Fruit fly (Drosophila melanogaster) whole organism, embryonic: ENCODE measurements around the gene CG9733.

ENCODE experiments used
- ATbp ChIP-seq: fragments of 200-800 bp; sonication (Bioruptor generic); optimal IDR thresholded peaks from 2 replicates; lab custom pipeline; 2017; ENCODE audit warnings: missing biosample characterization, mild to moderate bottlenecking, missing genetic modification characterization, missing genetic modification reagents
- BEAF-32 ChIP-seq: fragments of 200-800 bp; sonication (Bioruptor generic); optimal IDR thresholded peaks from 3 replicates; lab custom pipeline; 2017; ENCODE audit warnings: missing biosample characterization, missing genetic modification characterization, mild to moderate bottlenecking, moderate library complexity, missing genetic modification reagents
- Bgb ChIP-seq: fragments of 200-800 bp; sonication (Bioruptor generic); IDR thresholded peaks from 2 replicates; pipeline ENCODE4 v1.3.6; 2022; ENCODE audit warnings: missing biosample characterization, missing genetic modification characterization; ENCODE audit not compliant: partially characterized antibody
- CG10654 ChIP-seq: fragments of 200-800 bp; sonication (Bioruptor generic); optimal IDR thresholded peaks from 2 replicates; lab custom pipeline; 2016; ENCODE audit warnings: missing biosample characterization, missing genetic modification characterization
- CG11085 ChIP-seq: fragments of 200-800 bp; sonication (Bioruptor generic); IDR thresholded peaks from 2 replicates; pipeline ENCODE4 v1.3.6; 2022; ENCODE audit warnings: missing biosample characterization, missing genetic modification characterization
- CG11247 ChIP-seq: fragments of 200-800 bp; sonication (Bioruptor generic); IDR thresholded peaks from 2 replicates; pipeline ENCODE4 v1.3.6; 2022; ENCODE audit warnings: missing biosample characterization, missing genetic modification characterization
- CG11723 ChIP-seq: fragments of 200-800 bp; sonication (Bioruptor generic); optimal IDR thresholded peaks from 2 replicates; lab custom pipeline; 2017; ENCODE audit warnings: missing biosample characterization, mild to moderate bottlenecking, missing genetic modification characterization
- CG12071 ChIP-seq: fragments of 200-800 bp; sonication (Bioruptor generic); optimal IDR thresholded peaks from 3 replicates; lab custom pipeline; 2018; ENCODE audit warnings: missing biosample characterization, mild to moderate bottlenecking, missing genetic modification characterization
- CG12236 ChIP-seq: fragments of 200-800 bp; sonication (Bioruptor generic); optimal IDR thresholded peaks from 2 replicates; lab custom pipeline; 2016; ENCODE audit warnings: missing biosample characterization, missing genetic modification characterization
- CG12299 ChIP-seq: fragments of 200-800 bp; sonication (Bioruptor generic); optimal IDR thresholded peaks from 2 replicates; lab custom pipeline; 2018; ENCODE audit warnings: missing biosample characterization, mild to moderate bottlenecking, missing genetic modification characterization
- CG15601 ChIP-seq: fragments of 200-800 bp; sonication (Bioruptor generic); optimal IDR thresholded peaks from 3 replicates; lab custom pipeline; 2019; ENCODE audit warnings: missing biosample characterization, mild to moderate bottlenecking, missing genetic modification characterization, moderate library complexity
- CG17385 ChIP-seq: fragments of 200-800 bp; sonication (Bioruptor generic); optimal IDR thresholded peaks from 3 replicates; lab custom pipeline; 2018; ENCODE audit warnings: missing biosample characterization, mild to moderate bottlenecking, missing genetic modification characterization
- CG18764 ChIP-seq: fragments of 200-800 bp; sonication (Bioruptor generic); optimal IDR thresholded peaks from 3 replicates; lab custom pipeline; 2016; ENCODE audit warnings: missing biosample characterization, missing genetic modification characterization
- CG4360 ChIP-seq: fragments of 200-800 bp; sonication (Bioruptor generic); IDR thresholded peaks from 2 replicates; pipeline ENCODE4 v1.3.6; 2022; ENCODE audit warnings: missing biosample characterization, missing genetic modification characterization
- CG8924 ChIP-seq: fragments of 200-800 bp; optimal IDR thresholded peaks from 3 replicates; lab custom pipeline; 2019; ENCODE audit warnings: missing biosample characterization, mild to moderate bottlenecking, missing genetic modification characterization, moderate library complexity
- Dad ChIP-seq: fragments of 200-800 bp; sonication (Bioruptor generic); optimal IDR thresholded peaks from 3 replicates; lab custom pipeline; 2016; ENCODE audit warnings: missing biosample characterization, missing genetic modification characterization
- Dbx ChIP-seq: fragments of 200-800 bp; sonication (Bioruptor generic); IDR thresholded peaks from 3 replicates; pipeline ENCODE4 v1.3.6; 2022; ENCODE audit warnings: missing biosample characterization, missing genetic modification characterization
- Deaf1 ChIP-seq: fragments of 200-800 bp; optimal IDR thresholded peaks from 3 replicates; lab custom pipeline; 2019; ENCODE audit warnings: missing biosample characterization, mild to moderate bottlenecking, missing genetic modification characterization, moderate library complexity
- Dek ChIP-seq: fragments of 200-800 bp; sonication (Bioruptor generic); optimal IDR thresholded peaks from 3 replicates; lab custom pipeline; 2019; ENCODE audit warnings: missing biosample characterization, mild to moderate bottlenecking, missing genetic modification characterization, moderate library complexity
- Gsc ChIP-seq: fragments of 200-800 bp; sonication (Bioruptor generic); IDR thresholded peaks from 2 replicates; pipeline ENCODE4 v1.3.6; 2022; ENCODE audit warnings: missing biosample characterization, missing genetic modification characterization
- Gug ChIP-seq: fragments of 200-800 bp; sonication (Bioruptor generic); IDR thresholded peaks from 4 replicates; pipeline ENCODE4 v1.3.6; 2022; ENCODE audit warnings: missing biosample characterization, missing genetic modification characterization
- Hmr ChIP-seq: fragments of 200-800 bp; sonication (Bioruptor generic); optimal IDR thresholded peaks from 3 replicates; lab custom pipeline; 2017; ENCODE audit warnings: mild to moderate bottlenecking, missing biosample characterization, missing genetic modification reagents, missing genetic modification characterization
- Jarid2 ChIP-seq: fragments of 200-800 bp; sonication (Bioruptor generic); optimal IDR thresholded peaks from 3 replicates; lab custom pipeline; 2017; ENCODE audit warnings: mild to moderate bottlenecking, missing biosample characterization, missing genetic modification reagents, missing genetic modification characterization
- NC2α ChIP-seq: fragments of 200-800 bp; sonication (Bioruptor generic); optimal IDR thresholded peaks from 2 replicates; lab custom pipeline; 2016; ENCODE audit warnings: missing biosample characterization, missing genetic modification characterization
- Nf-YC ChIP-seq: fragments of 200-800 bp; optimal IDR thresholded peaks from 3 replicates; lab custom pipeline; 2019; ENCODE audit warnings: missing biosample characterization, mild to moderate bottlenecking, missing genetic modification characterization, moderate library complexity
- Ptx1 ChIP-seq: fragments of 200-800 bp; sonication (Bioruptor generic); IDR thresholded peaks from 2 replicates; pipeline ENCODE4 v1.3.6; 2022; ENCODE audit warnings: missing biosample characterization, missing genetic modification characterization
- Six4 ChIP-seq: fragments of 200-800 bp; sonication (Bioruptor generic); optimal IDR thresholded peaks from 2 replicates; lab custom pipeline; 2016; ENCODE audit warnings: missing biosample characterization, missing genetic modification characterization
- Vsx1 ChIP-seq: fragments of 200-800 bp; sonication (Bioruptor generic); optimal IDR thresholded peaks from 2 replicates; lab custom pipeline; 2017; ENCODE audit warnings: missing biosample characterization, mild to moderate bottlenecking, missing genetic modification characterization, missing genetic modification reagents
- caup ChIP-seq: fragments of 200-800 bp; sonication (Bioruptor generic); optimal IDR thresholded peaks from 3 replicates; lab custom pipeline; 2017; ENCODE audit warnings: missing biosample characterization, mild to moderate bottlenecking, missing genetic modification characterization, moderate library complexity; ENCODE audit not compliant: severe bottlenecking
- corto ChIP-seq: fragments of 200-800 bp; sonication (Bioruptor generic); optimal IDR thresholded peaks from 2 replicates; lab custom pipeline; 2016; ENCODE audit warnings: missing biosample characterization, mild to moderate bottlenecking, missing genetic modification characterization, moderate library complexity
- da ChIP-seq: fragments of 200-800 bp; sonication (Bioruptor generic); optimal IDR thresholded peaks from 2 replicates; lab custom pipeline; 2016; ENCODE audit warnings: missing biosample characterization, missing genetic modification characterization
- dpn ChIP-seq, 2 experiments: fragments of 200-800 bp; sonication (Bioruptor generic); optimal IDR thresholded peaks; 3 replicates each; lab custom pipeline; 2016; ENCODE audit warnings: missing biosample characterization in 2 of 2, missing genetic modification characterization in 2 of 2
- ewg ChIP-seq: fragments of 200-800 bp; sonication (Bioruptor generic); optimal IDR thresholded peaks from 3 replicates; lab custom pipeline; 2017; ENCODE audit warnings: mild to moderate bottlenecking, missing biosample characterization, missing genetic modification reagents, missing genetic modification characterization
- fd96Cb ChIP-seq: fragments of 200-800 bp; sonication (Bioruptor generic); optimal IDR thresholded peaks from 2 replicates; lab custom pipeline; 2018; ENCODE audit warnings: missing biosample characterization, mild to moderate bottlenecking, missing genetic modification characterization, moderate library complexity
- fu2 ChIP-seq: fragments of 200-800 bp; sonication (Bioruptor generic); optimal IDR thresholded peaks from 2 replicates; lab custom pipeline; 2016; ENCODE audit warnings: missing biosample characterization, missing genetic modification characterization
- gce ChIP-seq: fragments of 200-800 bp; sonication (Bioruptor generic); IDR thresholded peaks from 3 replicates; pipeline ENCODE4 v1.3.6; 2022; ENCODE audit warnings: missing biosample characterization, missing genetic modification characterization
- her ChIP-seq: fragments of 200-800 bp; sonication (Bioruptor generic); optimal IDR thresholded peaks from 2 replicates; lab custom pipeline; 2016; ENCODE audit warnings: missing biosample characterization, missing genetic modification characterization
- ind ChIP-seq: fragments of 200-800 bp; sonication (Bioruptor generic); optimal IDR thresholded peaks from 3 replicates; lab custom pipeline; 2016; ENCODE audit warnings: missing biosample characterization, missing genetic modification characterization
- insv ChIP-seq, 2 experiments: fragments of 200-800 bp; sonication (Bioruptor generic); optimal IDR thresholded peaks; 3 replicates each; lab custom pipeline; 2016 to 2018; ENCODE audit warnings: missing biosample characterization in 2 of 2, missing genetic modification characterization in 2 of 2
- jigr1 ChIP-seq: fragments of 200-800 bp; sonication (Bioruptor generic); IDR thresholded peaks from 3 replicates; pipeline ENCODE4 v1.3.6; 2022; ENCODE audit warnings: missing biosample characterization, missing genetic modification characterization
- kay ChIP-seq: fragments of 200-800 bp; sonication (Bioruptor generic); optimal IDR thresholded peaks from 2 replicates; lab custom pipeline; 2016; ENCODE audit warnings: missing biosample characterization, missing genetic modification characterization
- lab ChIP-seq: fragments of 200-800 bp; sonication (Bioruptor generic); optimal IDR thresholded peaks from 3 replicates; lab custom pipeline; 2017; ENCODE audit warnings: missing biosample characterization, missing genetic modification characterization, mild to moderate bottlenecking, moderate library complexity, missing genetic modification reagents
- lola ChIP-seq, 3 experiments: fragments of >200 bp in 2 of 3; fragments of 200-800 bp in 1 of 3; sonication (Bioruptor generic) in 1 of 3; optimal IDR thresholded peaks; 2 replicates each; lab custom pipeline; 2017 to 2019; ENCODE audit warnings: missing biosample characterization in 3 of 3, missing genetic modification characterization in 3 of 3, mild to moderate bottlenecking in 1 of 3, moderate library complexity in 1 of 3
- maf-S ChIP-seq: fragments of 200-800 bp; sonication (Bioruptor generic); optimal IDR thresholded peaks from 2 replicates; lab custom pipeline; 2016; ENCODE audit warnings: missing biosample characterization, missing genetic modification characterization
- org-1 ChIP-seq: fragments of 200-800 bp; sonication (Bioruptor generic); optimal IDR thresholded peaks from 2 replicates; lab custom pipeline; 2017; ENCODE audit warnings: missing biosample characterization, missing genetic modification characterization
- pb ChIP-seq: fragments of 200-800 bp; sonication (Bioruptor generic); optimal IDR thresholded peaks from 3 replicates; lab custom pipeline; 2016; ENCODE audit warnings: missing biosample characterization, missing genetic modification characterization
- pfk ChIP-seq: fragments of 200-800 bp; sonication (Bioruptor generic); optimal IDR thresholded peaks from 2 replicates; lab custom pipeline; 2018; ENCODE audit warnings: missing biosample characterization, mild to moderate bottlenecking, missing genetic modification characterization, moderate library complexity
- repo ChIP-seq: fragments of 200-800 bp; sonication (Bioruptor generic); optimal IDR thresholded peaks from 2 replicates; lab custom pipeline; 2016; ENCODE audit warnings: missing biosample characterization, missing genetic modification characterization
- salm ChIP-seq: fragments of 200-800 bp; sonication (Bioruptor generic); optimal IDR thresholded peaks from 2 replicates; lab custom pipeline; 2018; ENCODE audit warnings: missing biosample characterization, mild to moderate bottlenecking, missing genetic modification characterization
- tll ChIP-seq, 2 experiments: fragments of 200-800 bp in 1 of 2; fragments of >200 bp in 1 of 2; sonication (Bioruptor generic) in 1 of 2; optimal IDR thresholded peaks; 2 replicates each; lab custom pipeline; 2017 to 2019; ENCODE audit warnings: missing biosample characterization in 2 of 2, missing genetic modification characterization in 2 of 2, mild to moderate bottlenecking in 1 of 2, moderate library complexity in 1 of 2

The CG9733 gene

DNA sequence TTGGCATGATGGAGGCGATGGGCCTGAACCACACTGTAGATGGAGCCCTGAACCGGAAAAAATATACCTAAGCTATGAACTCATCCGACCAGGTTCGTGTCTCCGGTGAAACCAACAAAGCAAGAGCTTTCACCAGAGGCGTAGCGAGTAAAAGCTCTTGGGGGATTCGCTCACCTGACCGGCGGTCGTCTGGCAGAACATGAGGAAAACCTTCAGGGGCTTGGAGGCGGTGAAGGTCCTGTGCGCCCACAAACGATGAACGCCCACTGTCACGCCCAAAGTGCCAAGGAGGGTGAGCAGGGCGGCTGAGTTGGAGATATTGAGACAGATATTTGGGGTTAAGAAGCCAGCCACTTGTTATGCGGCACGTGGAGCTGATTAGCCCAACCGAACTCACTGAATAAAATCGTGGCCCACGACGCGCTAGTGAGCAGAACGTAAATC lies 50.9 kb downstream of the CG9733 start (continued):
- TF ChIP-seq lola (GFP tag; optimal IDR thresholded peaks at IDR 0.05; lab: Kevin White, UChicago) = no peak
- peak; percentile 71; the same call in 2 of the 3 replicates for TF ChIP-seq Dbx
- TF ChIP-seq kay (GFP tag; lab: Kevin White, UChicago) = no peak
- no peak for TF ChIP-seq fd96Cb
- no peak for TF ChIP-seq jigr1 (GFP tag; lab: Robert Waterston, UW)
- TF ChIP-seq fu2 = peak; percentile 47
- TF ChIP-seq CG11723 (GFP tag; lab: Kevin White, UChicago) = no peak
- TF ChIP-seq pfk = no peak
- peak; percentile 54; the same call in 1 of the 2 replicates for TF ChIP-seq CG11247
- TF ChIP-seq pb (GFP tag; lab: Kevin White, UChicago) = no peak
- TF ChIP-seq Gug = peak; percentile 59; the same call in 2 of the 4 replicates
- no peak for TF ChIP-seq Six4
- TF ChIP-seq insv (GFP tag; optimal IDR thresholded peaks at IDR 0.05; lab: Kevin White, UChicago) = no peak
- TF ChIP-seq CG12236 = no peak
- no peak for TF ChIP-seq CG10654 (GFP tag; lab: Kevin White, UChicago)
- no peak for TF ChIP-seq CG8924 (tag; lab: Kevin White, UChicago)
- no peak for TF ChIP-seq ewg (GFP tag; lab: Kevin White, UChicago)
- TF ChIP-seq maf-S = no peak
- no peak; the same call in 1 of the 2 replicates for TF ChIP-seq CG4360 (GFP tag; lab: Robert Waterston, UW)
- TF ChIP-seq BEAF-32 (GFP tag; lab: Kevin White, UChicago) = no peak
- TF ChIP-seq her (GFP tag; lab: Kevin White, UChicago) = peak; percentile 72
- peak; percentile 57 for TF ChIP-seq caup (GFP tag; lab: Kevin White, UChicago)
- no peak for TF ChIP-seq corto (GFP tag; lab: Kevin White, UChicago)
- peak; percentile 76 for TF ChIP-seq lab (GFP tag; lab: Kevin White, UChicago)
- peak; percentile 60 for TF ChIP-seq Deaf1 (tag; lab: Kevin White, UChicago)
- no peak for TF ChIP-seq NC2α (GFP tag; lab: Kevin White, UChicago)
- TF ChIP-seq CG12299 = no peak
- no peak for TF ChIP-seq da (GFP tag; lab: Kevin White, UChicago)
- TF ChIP-seq Gsc (GFP tag; lab: Robert Waterston, UW) = no peak
- peak; percentile 91 for TF ChIP-seq Vsx1
- peak; percentile 45 for TF ChIP-seq Jarid2 (GFP tag; lab: Kevin White, UChicago)
- no peak for TF ChIP-seq tll (GFP tag; optimal IDR thresholded peaks at IDR 0.05; lab: Kevin White, UChicago)
- peak; percentile 35; the same call in 1 of the 2 replicates for TF ChIP-seq Bgb
- peak; percentile 70 for TF ChIP-seq Ptx1
- TF ChIP-seq Hmr (GFP tag; lab: Kevin White, UChicago) = peak; percentile 74
- no peak for TF ChIP-seq org-1 (GFP tag; lab: Kevin White, UChicago)
- peak; percentile 23 for TF ChIP-seq CG18764
- TF ChIP-seq ind (GFP tag; lab: Kevin White, UChicago) = peak; percentile 41
- TF ChIP-seq salm (tag; lab: Kevin White, UChicago) = no peak
- no peak for TF ChIP-seq Dad (GFP tag; lab: Kevin White, UChicago)
- peak; percentile 40 for TF ChIP-seq CG15601 (tag; lab: Kevin White, UChicago)
- peak; percentile 14 for TF ChIP-seq ATbp (GFP tag; lab: Kevin White, UChicago)
- peak; percentile 53 for TF ChIP-seq Nf-YC (tag; lab: Kevin White, UChicago)
- TF ChIP-seq repo (GFP tag; lab: Kevin White, UChicago) = no peak
- peak; percentile 35 for TF ChIP-seq CG12071
- no peak for TF ChIP-seq CG17385 (GFP tag; lab: Kevin White, UChicago)
- peak in 1 of 2 experiments; percentile 63 for TF ChIP-seq dpn (GFP tag; optimal IDR thresholded peaks at IDR 0.05; lab: Kevin White, UChicago)
- 0 out of 2 replicates have a peak, but pooled peaks have one; percentile 23 for TF ChIP-seq CG11085
- TF ChIP-seq Dek (tag; lab: Kevin White, UChicago) = peak; percentile 46
- TF ChIP-seq gce (GFP tag; lab: Robert Waterston, UW) = 0 out of 3 replicates have a peak, but pooled peaks have one; percentile 46
